Fruit fly (Drosophila melanogaster) S2 (cell line): ENCODE measurements around the gene CG3557.

ENCODE experiments used
- CG8478 ChIP-seq: fragments of >200 bp; optimal IDR thresholded peaks from 2 replicates; lab custom pipeline; 2018
- CTCF ChIP-seq, 2 experiments: fragments of >200 bp; optimal IDR thresholded peaks; 2 replicates each; lab custom pipeline; 2018

dm6 chr2L:2391321-2391720, 5.7 kb upstream of the CG3557 start, which contains the start of gene CG46448:
- TF ChIP-seq CG8478 (lab: Kevin White, UChicago) (no peak), CTCF (optimal IDR thresholded peaks at IDR 0.05; lab: Kevin White, UChicago) (no peak)
